Fruit fly (Drosophila melanogaster) whole organism, prepupa: ENCODE measurements around the gene bou.
A peak's percentile ranks its signal among the peaks of the same experiment; 100 is the strongest.

Source experiments
- Blimp-1 ChIP-seq: fragments of 200-800 bp; sonication (Bioruptor generic); optimal IDR thresholded peaks from 3 replicates; lab custom pipeline; 2017; ENCODE audit warnings: missing biosample characterization, missing genetic modification characterization, mild to moderate bottlenecking, moderate library complexity, missing genetic modification reagents
- CG15336 ChIP-seq: fragments of 200-800 bp; sonication (Bioruptor generic); IDR thresholded peaks from 2 replicates; pipeline ENCODE4 v1.3.6; 2022; ENCODE audit warnings: missing biosample characterization, missing genetic modification characterization
- CG1621 ChIP-seq: fragments of 200-800 bp; sonication (Bioruptor generic); optimal IDR thresholded peaks from 3 replicates; lab custom pipeline; 2018; ENCODE audit warnings: missing biosample characterization, mild to moderate bottlenecking, missing genetic modification characterization
- CG3032 ChIP-seq: fragments of 200-800 bp; optimal IDR thresholded peaks from 2 replicates; lab custom pipeline; 2019; ENCODE audit warnings: missing biosample characterization, mild to moderate bottlenecking, missing genetic modification characterization, moderate library complexity
- CG31627 ChIP-seq: fragments of 200-800 bp; sonication (Bioruptor generic); optimal IDR thresholded peaks from 3 replicates; lab custom pipeline; 2016; ENCODE audit warnings: missing biosample characterization, missing genetic modification characterization
- CG32006 ChIP-seq: fragments of 200-800 bp; sonication (Bioruptor generic); optimal IDR thresholded peaks from 3 replicates; lab custom pipeline; 2017; ENCODE audit warnings: missing biosample characterization, mild to moderate bottlenecking, missing genetic modification characterization
- CG34406 ChIP-seq: fragments of 200-800 bp; sonication (Bioruptor generic); optimal IDR thresholded peaks from 3 replicates; lab custom pipeline; 2016; ENCODE audit warnings: missing biosample characterization, missing genetic modification characterization
- CG6163 ChIP-seq: fragments of 200-800 bp; sonication (Bioruptor generic); IDR thresholded peaks from 3 replicates; pipeline ENCODE4 v1.3.6; 2022; ENCODE audit warnings: missing biosample characterization, missing genetic modification characterization
- CG6276 ChIP-seq: fragments of 200-800 bp; sonication (Bioruptor generic); optimal IDR thresholded peaks from 2 replicates; lab custom pipeline; 2017; ENCODE audit warnings: missing biosample characterization, mild to moderate bottlenecking, missing genetic modification characterization
- CG6808 ChIP-seq: fragments of 200-800 bp; sonication (Bioruptor generic); optimal IDR thresholded peaks from 3 replicates; lab custom pipeline; 2017; ENCODE audit warnings: missing biosample characterization, missing genetic modification characterization, mild to moderate bottlenecking, moderate library complexity, missing genetic modification reagents
- CG6854 ChIP-seq: fragments of 200-800 bp; sonication (Bioruptor generic); optimal IDR thresholded peaks from 2 replicates; lab custom pipeline; 2017; ENCODE audit warnings: missing biosample characterization, mild to moderate bottlenecking, missing genetic modification characterization
- CG8119 ChIP-seq: fragments of 200-800 bp; sonication (Bioruptor generic); IDR thresholded peaks from 3 replicates; pipeline ENCODE4 v1.3.6; 2022; ENCODE audit warnings: missing biosample characterization, missing genetic modification characterization
- CG8319 ChIP-seq: fragments of 200-800 bp; sonication (Bioruptor generic); optimal IDR thresholded peaks from 3 replicates; lab custom pipeline; 2016; ENCODE audit warnings: missing biosample characterization, missing genetic modification characterization
- CG8632 ChIP-seq: fragments of 200-800 bp; sonication (Bioruptor generic); optimal IDR thresholded peaks from 3 replicates; lab custom pipeline; 2016; ENCODE audit warnings: missing biosample characterization, missing genetic modification characterization
- Eip78C ChIP-seq: fragments of 200-800 bp; sonication (Bioruptor generic); peaks from one replicate; lab custom pipeline; 2016; ENCODE audit warnings: missing biosample characterization, missing genetic modification characterization
- Eip93F ChIP-seq: fragments of 200-800 bp; sonication (Bioruptor generic); optimal IDR thresholded peaks from 2 replicates; lab custom pipeline; 2016; ENCODE audit warnings: missing biosample characterization, mild to moderate bottlenecking, missing genetic modification characterization
- Ets96B ChIP-seq: fragments of 200-800 bp; optimal IDR thresholded peaks from 2 replicates; lab custom pipeline; 2019; ENCODE audit warnings: missing biosample characterization, mild to moderate bottlenecking, missing genetic modification characterization, moderate library complexity
- Hr4 ChIP-seq: fragments of 200-800 bp; sonication (Bioruptor generic); optimal IDR thresholded peaks from 3 replicates; lab custom pipeline; 2016; ENCODE audit warnings: missing biosample characterization, missing genetic modification characterization
- OdsH ChIP-seq: fragments of 200-800 bp; sonication (Bioruptor generic); optimal IDR thresholded peaks from 3 replicates; lab custom pipeline; 2016; ENCODE audit warnings: missing biosample characterization, missing genetic modification characterization
- Smox ChIP-seq: fragments of 200-800 bp; sonication (Bioruptor generic); optimal IDR thresholded peaks from 3 replicates; lab custom pipeline; 2016; ENCODE audit warnings: missing biosample characterization, missing genetic modification characterization
- Sox15 ChIP-seq: fragments of 200-800 bp; sonication (Bioruptor generic); optimal IDR thresholded peaks from 3 replicates; lab custom pipeline; 2016; ENCODE audit warnings: missing biosample characterization, missing genetic modification characterization
- cyc ChIP-seq: fragments of 200-800 bp; sonication (Bioruptor generic); optimal IDR thresholded peaks from 3 replicates; lab custom pipeline; 2016; ENCODE audit warnings: missing biosample characterization, missing genetic modification characterization
- dac ChIP-seq: fragments of 200-800 bp; sonication (Bioruptor generic); optimal IDR thresholded peaks from 2 replicates; lab custom pipeline; 2017; ENCODE audit warnings: missing biosample characterization, mild to moderate bottlenecking, missing genetic modification characterization
- dsx ChIP-seq: fragments of 200-800 bp; optimal IDR thresholded peaks from 3 replicates; lab custom pipeline; 2019; ENCODE audit warnings: missing biosample characterization, mild to moderate bottlenecking, missing genetic modification characterization, moderate library complexity; ENCODE audit not compliant: poor library complexity, severe bottlenecking
- eg ChIP-seq: fragments of 200-800 bp; sonication (Bioruptor generic); IDR thresholded peaks from 3 replicates; pipeline ENCODE4 v1.3.6; 2022; ENCODE audit warnings: missing biosample characterization, missing genetic modification characterization
- fd85E ChIP-seq: fragments of 200-800 bp; sonication (Bioruptor generic); optimal IDR thresholded peaks from 3 replicates; lab custom pipeline; 2016; ENCODE audit warnings: missing biosample characterization, missing genetic modification characterization
- fkh ChIP-seq: fragments of 200-800 bp; sonication (Bioruptor generic); optimal IDR thresholded peaks from 3 replicates; lab custom pipeline; 2017; ENCODE audit warnings: missing biosample characterization, mild to moderate bottlenecking, missing genetic modification characterization, moderate library complexity
- salr ChIP-seq, 2 experiments: fragments of 200-800 bp; sonication (Bioruptor generic); optimal IDR thresholded peaks; 3 replicates each; lab custom pipeline; 2016 to 2018; ENCODE audit warnings: missing biosample characterization in 2 of 2, missing genetic modification characterization in 2 of 2, mild to moderate bottlenecking in 1 of 2
- spab ChIP-seq: fragments of 200-800 bp; sonication (Bioruptor generic); optimal IDR thresholded peaks from 2 replicates; lab custom pipeline; 2017; ENCODE audit warnings: missing biosample characterization, mild to moderate bottlenecking, missing genetic modification characterization, missing genetic modification reagents
- svp ChIP-seq: fragments of 200-800 bp; sonication (Bioruptor generic); peaks from one replicate; lab custom pipeline; 2016; ENCODE audit warnings: missing biosample characterization, missing genetic modification characterization
- topi ChIP-seq: fragments of 200-800 bp; sonication (Bioruptor generic); optimal IDR thresholded peaks from 3 replicates; lab custom pipeline; 2016; ENCODE audit warnings: missing biosample characterization, missing genetic modification characterization
- vri ChIP-seq: fragments of 200-800 bp; sonication (Bioruptor generic); optimal IDR thresholded peaks from 3 replicates; lab custom pipeline; 2016; ENCODE audit warnings: missing biosample characterization, mild to moderate bottlenecking, missing genetic modification characterization

The bou gene

dm6 chrX:6985980-6986827 lies at the start of gene bou:
TSS of gene bou (plus strand) at chrX:6986486.
- TF ChIP-seq CG6854 (GFP tag; lab: Kevin White, UChicago) (peak; percentile 24), CG3032 (tag; lab: Kevin White, UChicago) (no peak), dsx (GFP tag; lab: Kevin White, UChicago) (no peak), svp (GFP tag; lab: Kevin White, UChicago) (peak; percentile 89), CG8119 (GFP tag; lab: Robert Waterston, UW) (no peak), Ets96B (no peak), CG1621 (no peak), CG6808 (peak; percentile 16), spab (GFP tag; lab: Kevin White, UChicago) (no peak), vri (GFP tag; lab: Kevin White, UChicago) (peak; percentile 15), Eip78C (peak; percentile 40), Smox (GFP tag; lab: Kevin White, UChicago) (no peak), CG8319 (no peak), salr (GFP tag; optimal IDR thresholded peaks at IDR 0.05; lab: Kevin White, UChicago) (no peak), eg (GFP tag; lab: Robert Waterston, UW) (0 out of 3 replicates have a peak, but pooled peaks have one; percentile 35), CG34406 (GFP tag; lab: Kevin White, UChicago) (no peak), CG6163 (no peak), fd85E (GFP tag; lab: Kevin White, UChicago) (no peak), CG15336 (GFP tag; lab: Robert Waterston, UW) (no peak), CG32006 (GFP tag; lab: Kevin White, UChicago) (peak; percentile 41), cyc (GFP tag; lab: Kevin White, UChicago) (no peak), Hr4 (peak; percentile 20), CG31627 (GFP tag; lab: Kevin White, UChicago) (no peak)

DNA sequence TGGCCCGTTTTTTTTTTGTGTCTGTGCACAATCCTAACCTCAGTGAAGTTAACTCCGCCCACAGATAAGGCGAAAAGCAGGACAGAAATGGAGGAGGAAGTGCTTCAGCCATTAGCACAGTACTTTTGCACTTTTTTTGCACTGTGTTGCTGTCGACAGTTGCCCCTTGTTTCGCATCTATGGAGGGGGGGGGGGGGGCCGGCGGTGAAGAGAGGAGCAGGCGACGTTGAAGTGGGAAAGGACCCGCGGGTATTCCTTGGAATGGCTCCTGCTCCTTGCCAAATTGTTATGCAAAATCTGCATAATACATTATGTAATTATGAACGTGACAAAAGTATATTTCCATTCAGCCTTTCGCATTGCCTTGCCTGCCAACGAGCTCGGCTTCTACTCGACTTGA lies 49.4 kb upstream of the bou start:
- TF ChIP-seq Blimp-1 (GFP tag; lab: Kevin White, UChicago) (no peak), CG32006 (GFP tag; lab: Kevin White, UChicago) (peak; percentile 6)

dm6 chrX:6937417-6937816 lies 48.9 kb upstream of the bou start:
- TF ChIP-seq topi: no peak
- peak; percentile 36 for TF ChIP-seq fkh (GFP tag; lab: Kevin White, UChicago)

dm6 chrX:6968564-6968963 lies 17.7 kb upstream of the bou start, which contains the start of gene Setd3:
TSS of gene Setd3 (minus strand) at chrX:6968750.
- TF ChIP-seq vri (GFP tag; lab: Kevin White, UChicago): no peak
- peak; percentile 1 for TF ChIP-seq Eip78C
- no peak for TF ChIP-seq CG6276 (GFP tag; lab: Kevin White, UChicago)
- TF ChIP-seq CG34406 (GFP tag; lab: Kevin White, UChicago): no peak
- peak; percentile 8; the same call in 1 of the 2 replicates for TF ChIP-seq CG15336 (GFP tag; lab: Robert Waterston, UW)
- TF ChIP-seq dsx (GFP tag; lab: Kevin White, UChicago): no peak
- TF ChIP-seq fd85E (GFP tag; lab: Kevin White, UChicago): no peak
- TF ChIP-seq Sox15: no peak
- TF ChIP-seq Eip93F (GFP tag; lab: Kevin White, UChicago): no peak
- no peak for TF ChIP-seq spab (GFP tag; lab: Kevin White, UChicago)
- TF ChIP-seq CG8632 (GFP tag; lab: Kevin White, UChicago): no peak
- no peak for TF ChIP-seq OdsH
- no peak for TF ChIP-seq dac (GFP tag; lab: Kevin White, UChicago)
- TF ChIP-seq eg (GFP tag; lab: Robert Waterston, UW): 0 out of 3 replicates have a peak, but pooled peaks have one; percentile 6
